Worm (Caenorhabditis elegans) whole organism, L1 larva: ENCODE measurements around the gene pcs-1.

Source experiments
- ces-1 ChIP-seq: fragments of 150-350 bp; optimal IDR thresholded peaks from 2 replicates; lab custom pipeline; 2014; ENCODE audit warnings: missing biosample characterization, missing genetic modification reagents, missing genetic modification characterization
- fos-1 ChIP-seq: fragments of 150-350 bp; optimal IDR thresholded peaks from 2 replicates; lab custom pipeline; 2014; ENCODE audit warnings: missing biosample characterization, missing genetic modification characterization
- jun-1 ChIP-seq: fragments of 150-350 bp; optimal IDR thresholded peaks from 2 replicates; lab custom pipeline; 2014; ENCODE audit warnings: missing biosample characterization, missing genetic modification reagents, missing genetic modification characterization
- mep-1 ChIP-seq: fragments of 150-350 bp; optimal IDR thresholded peaks from 2 replicates; lab custom pipeline; 2014; ENCODE audit warnings: missing biosample characterization, missing genetic modification characterization
- nhr-237 ChIP-seq: fragments of 150-350 bp; optimal IDR thresholded peaks from 2 replicates; lab custom pipeline; 2014; ENCODE audit warnings: missing biosample characterization, missing genetic modification characterization
- skn-1 ChIP-seq: fragments of 150-350 bp; optimal IDR thresholded peaks from 2 replicates; lab custom pipeline; 2014; ENCODE audit warnings: missing biosample characterization, missing genetic modification characterization
- sox-4 ChIP-seq: sonication (generic microtip); optimal IDR thresholded peaks from 2 replicates; lab custom pipeline; 2016; ENCODE audit warnings: missing genetic modification characterization, missing compliant biosample characterization
- tbx-2 ChIP-seq: sonication (generic microtip); optimal IDR thresholded peaks from 2 replicates; lab custom pipeline; 2016; ENCODE audit warnings: missing genetic modification characterization, missing compliant biosample characterization
- unc-62 ChIP-seq: fragments of 150-350 bp; optimal IDR thresholded peaks from 2 replicates; lab custom pipeline; 2014; ENCODE audit warnings: missing biosample characterization, missing genetic modification reagents, missing genetic modification characterization

DNA sequence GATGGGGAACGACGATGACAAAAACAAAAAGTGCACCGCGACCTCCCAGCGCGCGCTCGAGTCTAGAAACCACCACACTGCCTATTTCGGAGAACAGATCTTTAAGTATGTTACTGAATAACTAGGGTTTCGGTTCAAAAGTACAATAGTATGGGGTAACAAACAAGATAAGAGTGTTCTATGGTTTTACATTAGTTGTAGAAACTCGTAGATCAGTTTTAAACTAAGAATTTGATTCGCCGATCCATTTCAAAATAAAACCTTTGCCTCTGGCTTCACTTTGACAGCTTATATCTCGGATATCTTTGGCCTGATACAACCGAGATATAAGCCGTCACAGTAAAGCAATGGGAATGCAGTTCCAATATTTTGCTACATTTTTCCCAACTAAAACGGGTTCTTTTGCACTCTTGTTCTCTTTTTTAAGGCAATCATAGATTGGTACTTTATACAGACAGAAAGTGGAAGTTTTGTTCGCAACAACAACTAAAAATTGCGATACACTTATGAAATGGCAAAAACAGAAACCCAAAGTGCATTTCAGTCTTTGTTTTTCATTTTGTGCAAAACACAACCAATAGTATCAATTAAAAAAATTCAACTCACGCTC lies 38.9 kb upstream of the pcs-1 start:
- no peak for TF ChIP-seq mep-1 (tag; lab: Kevin White, UChicago)
- no peak for TF ChIP-seq tbx-2
- no peak for TF ChIP-seq unc-62
- no peak for TF ChIP-seq ces-1 (GFP tag; lab: Kevin White, UChicago)
- no peak for TF ChIP-seq fos-1 (tag; lab: Kevin White, UChicago)
- TF ChIP-seq skn-1 (tag; lab: Kevin White, UChicago): no peak
- no peak for TF ChIP-seq jun-1 (tag; lab: Kevin White, UChicago)
- TF ChIP-seq nhr-237: no peak
- no peak for TF ChIP-seq sox-4 (tag; lab: Kevin White, UChicago)
